Fruit fly (Drosophila melanogaster): ENCODE measurements around the gene Chc.

DNA sequence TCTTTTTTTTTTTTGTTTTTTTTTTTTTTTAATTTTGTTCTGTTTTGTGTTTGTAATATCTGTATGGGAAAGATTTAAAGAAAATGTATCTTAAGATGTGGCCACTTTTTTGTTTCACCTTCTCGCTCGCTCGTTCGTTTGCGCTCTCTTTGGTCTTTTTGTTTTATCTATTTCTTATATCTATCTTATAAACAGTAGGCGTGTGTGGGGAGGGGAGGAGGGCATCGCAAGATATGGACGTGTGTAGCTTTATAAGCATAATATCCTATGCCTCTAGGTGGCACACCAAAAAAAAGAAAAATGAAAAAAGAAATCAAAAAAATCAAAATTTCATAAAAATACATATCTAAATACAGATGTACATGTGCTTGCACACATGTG lies 22.7 kb downstream of the Chc start:
- no peak for TF ChIP-seq exex (tag; optimal IDR thresholded peaks at IDR 0.05)
- TF ChIP-seq eyg (GFP tag; optimal IDR thresholded peaks at IDR 0.05) = no peak
- TF ChIP-seq da (GFP tag; optimal IDR thresholded peaks at IDR 0.05) = no peak

All from whole organism, embryonic.